Worm (Caenorhabditis elegans) whole organism, L2 larva: Measurements from ENCODE around the gene ZK105.6.

Experiments used
- C34F6.9 ChIP-seq: fragments of 150-350 bp; optimal IDR thresholded peaks from 2 replicates; lab custom pipeline; 2014; ENCODE audit warnings: missing biosample characterization, missing genetic modification characterization
- R02D3.7 ChIP-seq: fragments of 150-350 bp; optimal IDR thresholded peaks from 2 replicates; lab custom pipeline; 2014; ENCODE audit warnings: missing biosample characterization, missing genetic modification characterization
- ZK546.5 ChIP-seq: sonication (generic microtip); optimal IDR thresholded peaks from 2 replicates; lab custom pipeline; 2017; ENCODE audit warnings: missing biosample characterization, missing genetic modification characterization
- aly-2 ChIP-seq: fragments of 150-350 bp; optimal IDR thresholded peaks from 2 replicates; lab custom pipeline; 2014; ENCODE audit warnings: missing biosample characterization, missing genetic modification characterization
- blmp-1 ChIP-seq: sonication (generic microtip); optimal IDR thresholded peaks from 2 replicates; lab custom pipeline; 2017; ENCODE audit warnings: missing genetic modification characterization, mild to moderate bottlenecking, missing compliant biosample characterization, antibody characterized with exemption, moderate library complexity; ENCODE audit not compliant: insufficient read depth
- ceh-16 ChIP-seq: fragments of 150-350 bp; optimal IDR thresholded peaks from 2 replicates; lab custom pipeline; 2014; ENCODE audit warnings: missing biosample characterization, missing genetic modification characterization
- ceh-82 ChIP-seq: fragments of 150-350 bp; optimal IDR thresholded peaks from 2 replicates; lab custom pipeline; 2014; ENCODE audit warnings: missing biosample characterization, missing genetic modification characterization
- crh-2 ChIP-seq: sonication (generic microtip); optimal IDR thresholded peaks from 2 replicates; lab custom pipeline; 2017; ENCODE audit warnings: missing biosample characterization, missing genetic modification characterization
- dmd-4 ChIP-seq: sonication (generic microtip); optimal IDR thresholded peaks from 2 replicates; lab custom pipeline; 2017; ENCODE audit warnings: missing biosample characterization, missing genetic modification characterization
- elt-1 ChIP-seq: fragments of 150-350 bp; optimal IDR thresholded peaks from 2 replicates; lab custom pipeline; 2014; ENCODE audit warnings: missing biosample characterization, missing genetic modification characterization
- elt-3 ChIP-seq: sonication (generic microtip); optimal IDR thresholded peaks from 2 replicates; lab custom pipeline; 2017; ENCODE audit warnings: missing biosample characterization, missing genetic modification characterization
- lin-11 ChIP-seq: fragments of 150-350 bp; sonication (generic microtip); optimal IDR thresholded peaks from 2 replicates; lab custom pipeline; 2014; ENCODE audit warnings: missing biosample characterization, missing genetic modification characterization, inconsistent platforms, mixed read lengths
- lin-13 ChIP-seq: fragments of 150-350 bp; optimal IDR thresholded peaks from 2 replicates; lab custom pipeline; 2014; ENCODE audit warnings: missing biosample characterization, missing genetic modification reagents, missing genetic modification characterization
- lin-39 ChIP-seq: fragments of 150-350 bp; optimal IDR thresholded peaks from 2 replicates; lab custom pipeline; 2014; ENCODE audit warnings: missing biosample characterization, missing genetic modification reagents, missing genetic modification characterization
- lsy-2 ChIP-seq, 2 experiments: fragments of 150-350 bp in 1 of 2; sonication (generic microtip) in 1 of 2; optimal IDR thresholded peaks; 2 replicates each; lab custom pipeline; 2014 to 2017; ENCODE audit warnings: missing biosample characterization in 2 of 2, missing genetic modification characterization in 2 of 2
- mab-5 ChIP-seq: fragments of 150-350 bp; optimal IDR thresholded peaks from 2 replicates; lab custom pipeline; 2014; ENCODE audit warnings: missing biosample characterization, missing genetic modification characterization
- mbf-1 ChIP-seq: sonication (generic microtip); optimal IDR thresholded peaks from 2 replicates; lab custom pipeline; 2017; ENCODE audit warnings: missing biosample characterization, missing genetic modification characterization
- mdl-1 ChIP-seq, 2 experiments: fragments of 150-350 bp in 1 of 2; sonication (generic microtip) in 1 of 2; optimal IDR thresholded peaks; 2 replicates each; lab custom pipeline; 2017; ENCODE audit warnings: missing biosample characterization in 2 of 2, missing genetic modification characterization in 2 of 2
- nhr-11 ChIP-seq: fragments of 150-350 bp; optimal IDR thresholded peaks from 2 replicates; lab custom pipeline; 2014; ENCODE audit warnings: missing biosample characterization, missing genetic modification characterization
- nhr-12 ChIP-seq: fragments of 150-350 bp; optimal IDR thresholded peaks from 2 replicates; lab custom pipeline; 2014; ENCODE audit warnings: missing biosample characterization, missing genetic modification characterization
- nhr-21 ChIP-seq: fragments of 150-350 bp; optimal IDR thresholded peaks from 2 replicates; lab custom pipeline; 2014; ENCODE audit warnings: missing biosample characterization, missing genetic modification characterization
- nhr-237 ChIP-seq: fragments of 150-350 bp; optimal IDR thresholded peaks from 2 replicates; lab custom pipeline; 2014; ENCODE audit warnings: missing biosample characterization, missing genetic modification characterization
- nhr-25 ChIP-seq: fragments of 150-350 bp; sonication (generic microtip); optimal IDR thresholded peaks from 3 replicates; lab custom pipeline; 2014; ENCODE audit warnings: missing biosample characterization, missing genetic modification characterization
- nhr-6 ChIP-seq: fragments of 150-350 bp; optimal IDR thresholded peaks from 2 replicates; lab custom pipeline; 2014; ENCODE audit warnings: missing biosample characterization, missing genetic modification characterization
- nhr-77 ChIP-seq: fragments of 150-350 bp; optimal IDR thresholded peaks from 2 replicates; lab custom pipeline; 2014; ENCODE audit warnings: missing biosample characterization, missing genetic modification characterization
- peb-1 ChIP-seq: fragments of 150-350 bp; optimal IDR thresholded peaks from 2 replicates; lab custom pipeline; 2014; ENCODE audit warnings: missing biosample characterization, missing genetic modification characterization
- sem-4 ChIP-seq: fragments of 150-350 bp; optimal IDR thresholded peaks from 2 replicates; lab custom pipeline; 2014; ENCODE audit warnings: missing biosample characterization, missing genetic modification reagents, missing genetic modification characterization
- skn-1 ChIP-seq: sonication (generic microtip); optimal IDR thresholded peaks from 2 replicates; lab custom pipeline; 2017; ENCODE audit warnings: missing biosample characterization, missing genetic modification characterization
- sma-3 ChIP-seq: sonication (generic microtip); optimal IDR thresholded peaks from 2 replicates; lab custom pipeline; 2016; ENCODE audit warnings: missing genetic modification reagents, missing genetic modification characterization, missing compliant biosample characterization
- sma-9 ChIP-seq, 2 experiments: fragments of 150-350 bp in 1 of 2; sonication (generic microtip) in 1 of 2; optimal IDR thresholded peaks; 2 replicates each; lab custom pipeline; 2014 to 2016; ENCODE audit warnings: missing genetic modification characterization in 2 of 2, mild to moderate bottlenecking in 1 of 2, missing biosample characterization in 1 of 2, missing compliant biosample characterization in 1 of 2, missing genetic modification reagents in 1 of 2, moderate library complexity in 1 of 2
- snpc-4 ChIP-seq: fragments of 150-350 bp; optimal IDR thresholded peaks from 2 replicates; lab custom pipeline; 2014; ENCODE audit warnings: missing biosample characterization, missing genetic modification characterization
- unc-39 ChIP-seq: fragments of 150-350 bp; optimal IDR thresholded peaks from 2 replicates; lab custom pipeline; 2014; ENCODE audit warnings: missing biosample characterization, missing genetic modification characterization
- unc-55 ChIP-seq: fragments of 150-350 bp; sonication (generic microtip); optimal IDR thresholded peaks from 3 replicates; lab custom pipeline; 2014; ENCODE audit warnings: missing biosample characterization, missing genetic modification reagents, missing genetic modification characterization
- unc-62 ChIP-seq: fragments of 150-350 bp; optimal IDR thresholded peaks from 2 replicates; lab custom pipeline; 2014; ENCODE audit warnings: missing biosample characterization, missing genetic modification reagents, missing genetic modification characterization
- zag-1 ChIP-seq: fragments of 150-350 bp; optimal IDR thresholded peaks from 2 replicates; lab custom pipeline; 2014; ENCODE audit warnings: missing biosample characterization, missing genetic modification characterization
- ztf-1 ChIP-seq: fragments of 200-800 bp; sonication (Bioruptor generic); conservative IDR thresholded peaks from 2 replicates; pipeline ENCODE4 v1.3.6; 2022; ENCODE audit warnings: missing genetic modification characterization, missing compliant biosample characterization
- ztf-4 ChIP-seq: fragments of 150-350 bp; optimal IDR thresholded peaks from 2 replicates; lab custom pipeline; 2014; ENCODE audit warnings: missing biosample characterization, missing genetic modification characterization

ZK105.6 gene

ce11 chrV:7726202-7726601 is 2.3 kb upstream of the ZK105.6 start:
- TF ChIP-seq aly-2 (no peak), snpc-4 (tag; lab: Kevin White, UChicago) (no peak), unc-55 (GFP tag; lab: Kevin White, UChicago) (peak; percentile 71), ceh-82 (tag; lab: Kevin White, UChicago) (no peak)

DNA sequence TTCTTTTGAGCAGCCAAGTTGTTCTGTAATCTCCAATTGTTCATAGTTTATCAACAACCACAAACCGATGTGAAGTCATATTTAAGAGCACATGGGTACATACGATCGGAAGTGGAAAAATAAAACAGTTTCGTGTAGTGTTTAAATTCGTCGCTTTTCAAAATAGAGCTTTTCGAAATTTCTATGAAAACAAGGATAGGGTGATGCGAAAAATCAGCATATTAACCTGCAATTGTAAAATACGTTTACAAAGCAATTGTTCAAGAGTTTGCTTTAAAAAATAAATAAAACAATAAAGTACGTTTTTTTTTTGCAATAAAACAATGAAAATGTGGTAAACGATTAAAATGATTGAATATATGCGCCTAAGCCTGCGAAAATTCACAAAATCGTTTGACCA is 1.9 kb downstream of the ZK105.6 start, which contains the start of gene ZK105.14:
TSS of gene ZK105.14 (minus strand) at position 101 of the 400 bp plus-strand sequence.
- TF ChIP-seq peb-1 (no peak), R02D3.7 (no peak), skn-1 (no peak), ztf-4 (tag; lab: Kevin White, UChicago) (no peak), mbf-1 (tag; lab: Kevin White, UChicago) (no peak), C34F6.9 (tag; lab: Kevin White, UChicago) (no peak), sma-3 (no peak), lsy-2 (tag; optimal IDR thresholded peaks at IDR 0.05; lab: Kevin White, UChicago) (no peak)

DNA sequence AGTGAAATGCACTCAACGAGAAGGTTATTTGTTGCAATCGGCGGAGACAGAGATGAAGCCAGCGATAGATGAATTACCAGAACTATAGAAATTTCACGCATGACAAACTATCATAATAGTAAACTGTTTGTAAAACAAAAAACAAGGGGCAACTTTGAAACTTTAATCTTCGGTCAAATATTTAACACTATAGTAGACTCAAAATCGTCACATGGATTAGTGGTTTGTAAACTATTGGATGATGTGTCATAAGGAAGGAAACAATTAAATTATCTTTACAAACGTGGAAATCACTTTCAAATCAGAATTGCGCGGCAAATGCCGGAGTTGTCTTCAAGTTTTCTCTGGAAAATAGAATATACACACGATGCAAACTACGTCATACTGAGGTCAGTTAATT is 6.2 kb downstream of the ZK105.6 start, which contains the start of gene ZK105.5:
TSS of gene ZK105.5 (minus strand) at position 101 of the 400 bp plus-strand sequence.
- TF ChIP-seq snpc-4 (tag; lab: Kevin White, UChicago) (no peak), peb-1 (no peak), ZK546.5 (no peak), sma-3 (no peak), ztf-4 (tag; lab: Kevin White, UChicago) (no peak), C34F6.9 (tag; lab: Kevin White, UChicago) (no peak), lin-13 (GFP tag; lab: Kevin White, UChicago) (no peak), elt-3 (tag; lab: Kevin White, UChicago) (no peak), crh-2 (no peak), nhr-21 (tag; lab: Kevin White, UChicago) (no peak), elt-1 (tag; lab: Kevin White, UChicago) (no peak), ceh-16 (tag; lab: Kevin White, UChicago) (no peak), unc-39 (tag; lab: Kevin White, UChicago) (no peak), mbf-1 (tag; lab: Kevin White, UChicago) (no peak)
- TF ChIP-seq, all 48 proteins: peak for 0

ce11 chrV:7716034-7716433 is 7.8 kb downstream of the ZK105.6 start, which contains the start of gene ZK105.12:
TSS of gene ZK105.12 (minus strand) at chrV:7716134.
- no peak for TF ChIP-seq unc-62 (GFP tag; lab: Kevin White, UChicago)
- TF ChIP-seq sem-4 (tag; lab: Kevin White, UChicago): no peak
- TF ChIP-seq zag-1 (tag; lab: Kevin White, UChicago): no peak
- TF ChIP-seq nhr-237 (tag; lab: Kevin White, UChicago): no peak
- no peak for TF ChIP-seq lsy-2 (tag; optimal IDR thresholded peaks at IDR 0.05; lab: Kevin White, UChicago)
- no peak for TF ChIP-seq ztf-1
- TF ChIP-seq nhr-11 (tag; lab: Kevin White, UChicago): no peak
- no peak for TF ChIP-seq ceh-16 (tag; lab: Kevin White, UChicago)
- no peak for TF ChIP-seq sma-3
- TF ChIP-seq blmp-1: no peak
- TF ChIP-seq nhr-25 (tag; lab: Kevin White, UChicago): no peak
- TF ChIP-seq lin-11 (tag; lab: Kevin White, UChicago): no peak
- TF ChIP-seq lin-39 (tag; lab: Kevin White, UChicago): no peak

DNA sequence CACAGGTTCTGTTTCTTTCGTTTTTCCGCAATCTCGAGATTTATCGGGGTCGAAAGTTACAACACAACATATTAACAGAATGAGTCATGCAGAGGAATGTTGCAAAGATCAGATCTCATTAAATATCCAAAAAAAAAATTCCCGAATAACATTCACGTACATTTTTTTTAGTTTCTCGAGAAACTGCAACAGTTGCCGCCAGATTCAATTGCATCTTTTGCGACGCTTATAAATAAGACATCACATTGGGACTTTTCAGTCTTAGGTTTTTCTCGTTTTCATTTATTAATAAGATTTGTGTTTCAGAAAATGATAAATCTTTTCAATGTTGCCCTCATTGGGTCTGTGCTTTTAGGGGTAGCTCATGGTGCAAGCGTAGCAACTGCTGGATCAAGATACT is 10.2 kb downstream of the ZK105.6 start, which contains the start of gene ZK105.1:
TSS of gene ZK105.1 (plus strand) at position 301 of the 400 bp plus-strand sequence.
- TF ChIP-seq C34F6.9 (tag; lab: Kevin White, UChicago): no peak
- TF ChIP-seq dmd-4 (tag; lab: Kevin White, UChicago): no peak
- no peak for TF ChIP-seq nhr-12 (tag; lab: Kevin White, UChicago)
- no peak for TF ChIP-seq mdl-1 (tag; optimal IDR thresholded peaks at IDR 0.05; lab: Kevin White, UChicago)
- TF ChIP-seq mab-5: no peak
- no peak for TF ChIP-seq lin-13 (GFP tag; lab: Kevin White, UChicago)
- no peak for TF ChIP-seq unc-62 (GFP tag; lab: Kevin White, UChicago)
- no peak for TF ChIP-seq nhr-21 (tag; lab: Kevin White, UChicago)
- no peak for TF ChIP-seq ztf-1
- TF ChIP-seq nhr-77 (tag; lab: Kevin White, UChicago): no peak
- TF ChIP-seq ceh-82 (tag; lab: Kevin White, UChicago): no peak
- no peak for TF ChIP-seq elt-3 (tag; lab: Kevin White, UChicago)
- no peak for TF ChIP-seq nhr-25 (tag; lab: Kevin White, UChicago)
- TF ChIP-seq nhr-6: no peak
- no peak for TF ChIP-seq sma-9 (GFP tag; optimal IDR thresholded peaks at IDR 0.05; lab: Kevin White, UChicago)
- TF ChIP-seq sma-9 (tag; optimal IDR thresholded peaks at IDR 0.05; lab: Kevin White, UChicago): no peak
- TF ChIP-seq ZK546.5: no peak
- TF ChIP-seq elt-1 (tag; lab: Kevin White, UChicago): no peak
- no peak for TF ChIP-seq lin-39 (tag; lab: Kevin White, UChicago)
